Fruit fly (Drosophila melanogaster) whole organism, embryonic: ENCODE measurements around the gene Dora.

Source experiments
- Atf-2 ChIP-seq: fragments of 200-800 bp; sonication (Bioruptor generic); optimal IDR thresholded peaks from 2 replicates; lab custom pipeline; 2016; ENCODE audit warnings: missing biosample characterization, missing genetic modification characterization
- CG13424 ChIP-seq: fragments of 200-800 bp; sonication (Bioruptor generic); optimal IDR thresholded peaks from 2 replicates; lab custom pipeline; 2019; ENCODE audit warnings: missing biosample characterization, mild to moderate bottlenecking, missing genetic modification characterization, moderate library complexity
- CG2875 ChIP-seq: fragments of 200-800 bp; sonication (Bioruptor generic); optimal IDR thresholded peaks from 2 replicates; lab custom pipeline; 2017; ENCODE audit warnings: missing biosample characterization, mild to moderate bottlenecking, missing genetic modification characterization, missing genetic modification reagents
- CG3726 ChIP-seq: fragments of 200-800 bp; sonication (Bioruptor generic); IDR thresholded peaks from 3 replicates; pipeline ENCODE4, ENCODE4 v1.3.6; 2022; ENCODE audit warnings: missing biosample characterization, missing genetic modification characterization
- CG4328 ChIP-seq: fragments of 200-800 bp; sonication (Bioruptor generic); optimal IDR thresholded peaks from 3 replicates; lab custom pipeline; 2017; ENCODE audit warnings: missing biosample characterization, missing genetic modification reagents, missing genetic modification characterization
- Ets65A ChIP-seq: fragments of 200-800 bp; sonication (Bioruptor generic); peaks from one replicate; lab custom pipeline; 2016; ENCODE audit warnings: missing biosample characterization, missing genetic modification characterization
- Sin3A ChIP-seq: fragments of >200 bp; optimal IDR thresholded peaks from 2 replicates; lab custom pipeline; 2018
- ab ChIP-seq: fragments of 200-800 bp; sonication (Bioruptor generic); optimal IDR thresholded peaks from 2 replicates; lab custom pipeline; 2016; ENCODE audit warnings: missing biosample characterization, missing genetic modification characterization
- pho ChIP-seq: fragments of 200-800 bp; sonication (Bioruptor generic); optimal IDR thresholded peaks from 2 replicates; lab custom pipeline; 2016; ENCODE audit warnings: missing biosample characterization, missing genetic modification characterization

DNA sequence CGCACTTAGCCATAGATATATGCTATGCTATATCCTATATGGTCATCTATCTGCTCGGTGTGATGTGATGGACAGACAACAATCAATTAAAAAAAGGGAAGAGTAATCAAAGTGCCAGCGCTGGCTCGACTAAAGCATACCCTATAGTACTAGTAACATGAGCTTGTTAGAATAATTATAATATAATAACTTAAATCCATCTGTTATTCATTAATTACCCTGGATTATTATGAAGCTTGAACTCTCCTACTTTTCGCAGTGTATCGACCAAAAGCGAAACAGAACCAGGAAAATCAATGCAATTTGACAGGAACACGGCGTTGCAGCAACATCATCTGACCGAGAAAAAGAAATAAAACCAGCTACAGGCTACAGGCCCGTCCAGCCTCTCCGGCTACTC is 49.6 kb downstream of the Dora start:
- TF ChIP-seq Sin3A (lab: Kevin White, UChicago) (no peak), Ets65A (GFP tag; lab: Kevin White, UChicago) (no peak), CG2875 (no peak), ab (GFP tag; lab: Kevin White, UChicago) (no peak), CG13424 (tag; lab: Kevin White, UChicago) (no peak), CG4328 (no peak), Atf-2 (no peak), pho (GFP tag; lab: Kevin White, UChicago) (no peak), CG3726 (GFP tag; lab: Robert Waterston, UW) (no peak)
